Fruit fly (Drosophila melanogaster) S2 (cell line): Measurements from ENCODE around the gene CG8944.

Experiments
- CG8478 ChIP-seq: fragments of >200 bp; optimal IDR thresholded peaks from 2 replicates; lab custom pipeline; 2018
- CTCF ChIP-seq, 2 experiments: fragments of >200 bp; optimal IDR thresholded peaks; 2 replicates each; lab custom pipeline; 2018

DNA sequence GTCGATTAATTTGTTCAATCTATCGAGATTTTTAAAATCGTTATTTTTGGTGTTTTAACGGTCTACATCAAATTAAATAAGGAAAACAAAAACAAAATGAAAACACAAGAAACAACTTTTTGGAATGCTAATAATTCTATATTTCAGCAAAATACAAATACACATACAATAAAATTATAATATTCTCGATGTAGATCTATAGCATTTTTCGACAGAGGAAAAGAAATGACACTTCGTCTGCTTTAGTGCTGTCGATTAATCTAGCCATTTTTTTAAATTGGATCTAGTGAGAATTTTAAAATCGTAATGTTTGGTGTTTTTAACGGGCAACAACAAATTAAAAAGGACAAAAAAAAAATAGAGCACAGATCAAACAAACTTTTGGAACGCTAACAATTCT lies 8.9 kb downstream of the CG8944 start, which contains the start of gene Arp6:
- TF ChIP-seq CG8478 (lab: Kevin White, UChicago) (no peak), CTCF (optimal IDR thresholded peaks at IDR 0.05; lab: Kevin White, UChicago) (no peak)
